Worm (Caenorhabditis elegans) whole organism, L4 larva: ENCODE data around the gene pqbp-1.1.
A peak's percentile ranks its signal among the peaks of the same experiment; 100 is the strongest.

Experiments
- Y48G9A.11 ChIP-seq: fragments of 200-800 bp; sonication (Bioruptor generic); IDR thresholded peaks from 2 replicates; pipeline ENCODE4 v1.3.6; 2022; ENCODE audit warnings: missing genetic modification reagents, missing genetic modification characterization, missing compliant biosample characterization
- aha-1 ChIP-seq: fragments of 150-350 bp; peaks from one replicate; lab custom pipeline; 2014; ENCODE audit warnings: missing biosample characterization, missing genetic modification characterization
- aly-2 ChIP-seq: sonication (generic microtip); optimal IDR thresholded peaks from 2 replicates; lab custom pipeline; 2018; ENCODE audit warnings: missing biosample characterization, missing genetic modification characterization
- arid-1 ChIP-seq: fragments of 200-800 bp; sonication (Bioruptor generic); conservative IDR thresholded peaks from 2 replicates; pipeline ENCODE4 v1.3.6; 2022; ENCODE audit warnings: missing genetic modification reagents, missing genetic modification characterization, missing compliant biosample characterization
- ceh-20 ChIP-seq: fragments of 200-800 bp; sonication (Bioruptor generic); IDR thresholded peaks from 2 replicates; pipeline ENCODE4 v1.3.6; 2022; ENCODE audit warnings: missing genetic modification reagents, missing genetic modification characterization, missing compliant biosample characterization
- ceh-82 ChIP-seq: sonication (generic microtip); optimal IDR thresholded peaks from 2 replicates; lab custom pipeline; 2017; ENCODE audit warnings: missing biosample characterization, missing genetic modification characterization
- daf-12 ChIP-seq: fragments of 150-350 bp; optimal IDR thresholded peaks from 2 replicates; lab custom pipeline; 2014; ENCODE audit warnings: missing biosample characterization, missing genetic modification reagents, missing genetic modification characterization
- daf-16 ChIP-seq, 3 experiments: sonication (generic microtip); optimal IDR thresholded peaks; 2 replicates each; lab custom pipeline; 2016 to 2017; ENCODE audit warnings: missing genetic modification characterization in 3 of 3, missing genetic modification reagents in 3 of 3, mild to moderate bottlenecking in 2 of 3, missing compliant biosample characterization in 2 of 3, missing biosample characterization in 1 of 3, moderate library complexity in 1 of 3
- daf-19 ChIP-seq: fragments of 200-800 bp; sonication (Bioruptor generic); conservative IDR thresholded peaks from 2 replicates; pipeline ENCODE4 v1.3.6; 2022; ENCODE audit warnings: missing genetic modification characterization, missing compliant biosample characterization
- dmd-6 ChIP-seq: fragments of 200-800 bp; sonication (Bioruptor generic); IDR thresholded peaks from 2 replicates; pipeline ENCODE4 v1.3.6; 2022; ENCODE audit warnings: missing genetic modification reagents, missing genetic modification characterization, missing compliant biosample characterization
- duxl-1 ChIP-seq: sonication (generic microtip); optimal IDR thresholded peaks from 2 replicates; lab custom pipeline; 2016; ENCODE audit warnings: mild to moderate bottlenecking, missing genetic modification characterization, moderate library complexity, missing compliant biosample characterization; ENCODE audit not compliant: poor library complexity
- dve-1 ChIP-seq: sonication (generic microtip); optimal IDR thresholded peaks from 2 replicates; lab custom pipeline; 2017; ENCODE audit warnings: antibody characterized with exemption, mild to moderate bottlenecking, missing genetic modification characterization, missing compliant biosample characterization; ENCODE audit not compliant: insufficient read depth
- egl-27 ChIP-seq: sonication (generic microtip); optimal IDR thresholded peaks from 3 replicates; lab custom pipeline; 2017; ENCODE audit warnings: missing biosample characterization, missing genetic modification reagents, missing genetic modification characterization
- egl-43 ChIP-seq: fragments of 200-800 bp; sonication (Bioruptor generic); IDR thresholded peaks from 2 replicates; pipeline ENCODE4 v1.3.6; 2022; ENCODE audit warnings: missing genetic modification reagents, missing genetic modification characterization, missing compliant biosample characterization
- fkh-10 ChIP-seq: fragments of 150-350 bp; optimal IDR thresholded peaks from 2 replicates; lab custom pipeline; 2014; ENCODE audit warnings: missing biosample characterization, missing genetic modification reagents, missing genetic modification characterization
- hlh-11 ChIP-seq: fragments of 200-800 bp; sonication (Bioruptor generic); optimal IDR thresholded peaks from 2 replicates; lab custom pipeline; 2018; ENCODE audit warnings: mild to moderate bottlenecking, missing genetic modification characterization, missing compliant biosample characterization
- hlh-30 ChIP-seq: sonication (generic microtip); optimal IDR thresholded peaks from 2 replicates; lab custom pipeline; 2017; ENCODE audit warnings: antibody characterized with exemption, mild to moderate bottlenecking, missing genetic modification characterization, missing compliant biosample characterization; ENCODE audit not compliant: insufficient read depth
- hmg-1.1 ChIP-seq: fragments of 200-800 bp; sonication (Bioruptor generic); IDR thresholded peaks from 2 replicates; pipeline ENCODE4 v1.3.6; 2022; ENCODE audit warnings: missing genetic modification reagents, missing genetic modification characterization, missing compliant biosample characterization
- lin-1 ChIP-seq: fragments of 200-800 bp; sonication (Bioruptor generic); IDR thresholded peaks from 2 replicates; pipeline ENCODE4 v1.3.6; 2022; ENCODE audit warnings: missing genetic modification reagents, missing genetic modification characterization, missing compliant biosample characterization
- lin-39 ChIP-seq: fragments of 150-350 bp; optimal IDR thresholded peaks from 2 replicates; lab custom pipeline; 2014; ENCODE audit warnings: missing biosample characterization, missing genetic modification reagents, missing genetic modification characterization
- lir-3 ChIP-seq: sonication (generic microtip); optimal IDR thresholded peaks from 2 replicates; lab custom pipeline; 2016; ENCODE audit warnings: mild to moderate bottlenecking, missing genetic modification characterization, missing compliant biosample characterization
- madf-9 ChIP-seq: fragments of 200-800 bp; sonication (Bioruptor generic); conservative IDR thresholded peaks from 2 replicates; pipeline ENCODE4 v1.3.6; 2022; ENCODE audit warnings: missing genetic modification reagents, missing genetic modification characterization, missing compliant biosample characterization
- mxl-3 ChIP-seq: fragments of 200-800 bp; sonication (Bioruptor generic); optimal IDR thresholded peaks from 2 replicates; lab custom pipeline; 2018; ENCODE audit warnings: mild to moderate bottlenecking, missing genetic modification characterization, missing compliant biosample characterization
- nhr-25 ChIP-seq: sonication (generic microtip); optimal IDR thresholded peaks from 2 replicates; lab custom pipeline; 2017; ENCODE audit warnings: missing genetic modification characterization, mild to moderate bottlenecking, missing compliant biosample characterization, antibody characterized with exemption, moderate library complexity, borderline replicate concordance; ENCODE audit not compliant: insufficient read depth
- nhr-77 ChIP-seq: fragments of 150-350 bp; optimal IDR thresholded peaks from 2 replicates; lab custom pipeline; 2014; ENCODE audit warnings: missing biosample characterization, missing genetic modification characterization
- pqm-1 ChIP-seq: sonication (generic microtip); optimal IDR thresholded peaks from 2 replicates; lab custom pipeline; 2017; ENCODE audit warnings: missing biosample characterization, missing genetic modification characterization
- rbr-2 ChIP-seq: sonication (generic microtip); optimal IDR thresholded peaks from 2 replicates; lab custom pipeline; 2016; ENCODE audit warnings: missing genotype, missing genetic modification characterization, missing compliant biosample characterization
- set-16 ChIP-seq: fragments of 200-800 bp; sonication (Bioruptor generic); IDR thresholded peaks from 2 replicates; pipeline ENCODE4 v1.3.6; 2022; ENCODE audit warnings: missing genetic modification reagents, missing genetic modification characterization, missing compliant biosample characterization
- snpc-1.2 ChIP-seq: fragments of 200-800 bp; sonication (Bioruptor generic); IDR thresholded peaks from 2 replicates; pipeline ENCODE4 v1.3.6; 2022; ENCODE audit warnings: missing genetic modification reagents, missing genetic modification characterization, missing compliant biosample characterization
- unc-130 ChIP-seq: sonication (generic microtip); optimal IDR thresholded peaks from 2 replicates; lab custom pipeline; 2016; ENCODE audit warnings: missing genetic modification reagents, missing genetic modification characterization, missing compliant biosample characterization
- unc-62 ChIP-seq, 3 experiments: fragments of 150-350 bp in 1 of 3; sonication (generic microtip); optimal IDR thresholded peaks in 2 of 3; peaks in 1 of 3; 1 replicate in 1 of 3; 2 replicates in 2 of 3; lab custom pipeline; 2014 to 2017; ENCODE audit warnings: missing biosample characterization in 3 of 3, missing genetic modification characterization in 3 of 3, missing genetic modification reagents in 3 of 3, missing genotype in 1 of 3
- zfp-3 ChIP-seq: fragments of 200-800 bp; sonication (Bioruptor generic); conservative IDR thresholded peaks from 2 replicates; pipeline ENCODE4 v1.3.6; 2022; ENCODE audit warnings: missing genetic modification reagents, missing genetic modification characterization, missing compliant biosample characterization

pqbp-1.1 gene

ce11 chrIV:294737-295136, 33.3 kb upstream of the pqbp-1.1 start (continued):
- TF ChIP-seq nhr-77 (tag; lab: Kevin White, UChicago) (no peak), arid-1 (no peak), fkh-10 (GFP tag; lab: Kevin White, UChicago) (no peak), Y48G9A.11 (no peak), lin-39 (tag; lab: Kevin White, UChicago) (no peak), nhr-25 (tag; lab: Kevin White, UChicago) (no peak)

- peak; percentile 43 for TF ChIP-seq dve-1
- TF ChIP-seq duxl-1 (tag; lab: Kevin White, UChicago): no peak
- 0 out of 2 replicates have a peak, but pooled peaks have one; percentile 14 for TF ChIP-seq zfp-3 (GFP tag; lab: Robert Waterston, UW)
- TF ChIP-seq unc-130 (GFP tag; lab: Kevin White, UChicago): no peak
- TF ChIP-seq daf-19 (GFP tag; lab: Robert Waterston, UW): no peak
- TF ChIP-seq set-16 (GFP tag; lab: Robert Waterston, UW): 0 out of 2 replicates have a peak, but pooled peaks have one; percentile 8
- no peak for TF ChIP-seq ceh-20 (GFP tag; lab: Robert Waterston, UW)
- TF ChIP-seq aha-1 (tag; lab: Kevin White, UChicago): peak; percentile 88
- TF ChIP-seq rbr-2: no peak
- no peak for TF ChIP-seq egl-27 (tag; lab: Kevin White, UChicago)
- peak; percentile 13 for TF ChIP-seq hlh-11 (tag; lab: Kevin White, UChicago)
- TF ChIP-seq madf-9 (GFP tag; lab: Robert Waterston, UW): no peak
- TF ChIP-seq lin-1: 0 out of 2 replicates have a peak, but pooled peaks have one; percentile 37
- TF ChIP-seq ceh-82 (tag; lab: Kevin White, UChicago): no peak
- no peak for TF ChIP-seq lir-3 (tag; lab: Kevin White, UChicago)
- TF ChIP-seq daf-12 (tag; lab: Kevin White, UChicago): no peak
- peak; percentile 36 for TF ChIP-seq dmd-6 (GFP tag; lab: Robert Waterston, UW)
- no peak for TF ChIP-seq egl-43 (GFP tag; lab: Robert Waterston, UW)
- TF ChIP-seq snpc-1.2 (GFP tag; lab: Robert Waterston, UW): no peak
- peak; percentile 45 for TF ChIP-seq pqm-1 (tag; lab: Kevin White, UChicago)
- TF ChIP-seq daf-16 (GFP tag; optimal IDR thresholded peaks at IDR 0.05; lab: Kevin White, UChicago): peak in 1 of 2 experiments; percentile 3
- TF ChIP-seq daf-16 (tag; optimal IDR thresholded peaks at IDR 0.05; lab: Kevin White, UChicago): peak; percentile 24
- peak; percentile 37 for TF ChIP-seq hlh-30 (tag; lab: Kevin White, UChicago)
- no peak for TF ChIP-seq aly-2 (tag; lab: Kevin White, UChicago)
Observed at ce11 chrIV:293995-294700, 32.7 kb upstream of the pqbp-1.1 start.

ce11 chrIV:293163-293755, 31.8 kb upstream of the pqbp-1.1 start:
- peak; percentile 95 for TF ChIP-seq aha-1 (tag; lab: Kevin White, UChicago)
- no peak for TF ChIP-seq mxl-3 (GFP tag; lab: Kevin White, UChicago)
- TF ChIP-seq unc-62 (GFP tag; optimal IDR thresholded peaks at IDR 0.05 in 1 of 2; lab: Kevin White, UChicago): peak in 1 of 2 experiments; percentile 37
- TF ChIP-seq unc-62 (tag; optimal IDR thresholded peaks at IDR 0.05; lab: Kevin White, UChicago): no peak
- TF ChIP-seq hmg-1.1 (GFP tag; lab: Robert Waterston, UW): no peak
